Worm (Caenorhabditis elegans): Measurements from ENCODE around the gene ceh-88.

DNA sequence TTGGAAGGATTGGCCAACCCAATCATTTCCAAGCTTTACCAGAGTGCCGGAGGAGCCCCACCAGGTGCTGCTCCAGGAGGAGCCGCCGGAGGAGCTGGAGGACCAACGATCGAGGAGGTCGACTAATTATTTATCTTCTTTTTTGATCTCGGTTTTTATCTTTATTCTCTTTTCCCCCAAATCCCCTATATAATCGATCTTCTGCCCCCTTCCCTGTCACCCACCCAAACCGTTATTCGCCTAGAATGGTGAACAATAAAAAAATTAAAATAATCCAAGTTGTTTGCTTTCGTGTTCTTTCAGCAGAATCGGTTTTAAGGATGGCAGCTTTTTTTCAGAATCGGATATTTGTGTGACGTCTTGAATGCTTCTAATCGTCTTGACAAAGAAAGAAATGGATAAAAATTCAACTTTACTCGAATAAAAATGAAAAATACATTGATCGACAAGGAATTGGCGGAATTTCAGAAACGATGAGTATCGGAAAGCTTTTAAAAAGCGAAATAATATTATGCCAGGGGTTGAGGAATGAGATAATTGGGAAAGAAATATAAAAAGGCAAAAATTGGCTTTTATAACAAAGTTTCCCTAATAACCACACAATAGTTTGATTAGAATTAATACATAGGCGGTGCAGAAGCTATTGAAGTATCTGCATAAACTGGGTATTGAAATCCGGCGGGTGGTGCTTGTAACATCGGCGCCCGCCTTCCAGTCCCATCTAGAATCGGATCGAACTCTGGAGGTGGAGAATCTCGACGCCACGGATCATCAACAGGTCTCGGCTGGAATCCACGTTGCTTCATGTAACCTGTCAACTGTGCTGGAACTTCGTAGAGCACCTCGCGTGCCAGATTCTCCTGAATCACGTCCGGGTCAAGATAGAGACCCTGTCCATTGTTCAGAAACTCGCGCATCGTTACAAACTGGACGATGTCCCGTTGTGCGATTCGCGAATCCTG is 47.6 kb upstream of the ceh-88 start:
- TF ChIP-seq med-1 (GFP tag; optimal IDR thresholded peaks at IDR 0.05; ENCODE audit: insufficient read depth) (no peak), ref-1 (GFP tag; conservative IDR thresholded peaks at IDR 0.05) (no peak), tab-1 (GFP tag; IDR thresholded peaks at IDR 0.05) (no peak), ztf-29 (GFP tag; IDR thresholded peaks at IDR 0.05) (no peak), flt-1 (GFP tag; IDR thresholded peaks at IDR 0.05) (no peak)
